Fruit fly (Drosophila melanogaster) whole organism, wandering third instar larva: Measurements from ENCODE around the gene Alh.

Experiments
- Hnf4 ChIP-seq: fragments of 200-800 bp; sonication (Bioruptor generic); optimal IDR thresholded peaks from 2 replicates; lab custom pipeline; 2016; ENCODE audit warnings: missing biosample characterization, mild to moderate bottlenecking, missing genetic modification characterization
- Mio ChIP-seq: sonication (Bioruptor generic); optimal IDR thresholded peaks from 2 replicates; lab custom pipeline; 2016; ENCODE audit warnings: missing biosample characterization, missing genetic modification characterization
- OdsH ChIP-seq: fragments of 200-800 bp; sonication (Bioruptor generic); optimal IDR thresholded peaks from 2 replicates; lab custom pipeline; 2016; ENCODE audit warnings: missing biosample characterization, mild to moderate bottlenecking, missing genetic modification characterization
- Rel ChIP-seq, 2 experiments: fragments of 200-800 bp; sonication (Bioruptor generic) in 1 of 2; optimal IDR thresholded peaks; 2 replicates in 1 of 2; 3 replicates in 1 of 2; lab custom pipeline; 2016 to 2019; ENCODE audit warnings: mild to moderate bottlenecking in 2 of 2, missing biosample characterization in 2 of 2, missing genetic modification characterization in 2 of 2, moderate library complexity in 1 of 2
- brk ChIP-seq: fragments of 200-800 bp; sonication (Bioruptor generic); optimal IDR thresholded peaks from 2 replicates; lab custom pipeline; 2016; ENCODE audit warnings: missing biosample characterization, mild to moderate bottlenecking, missing genetic modification characterization
- ey ChIP-seq: fragments of 200-800 bp; sonication (Bioruptor generic); optimal IDR thresholded peaks from 2 replicates; lab custom pipeline; 2016; ENCODE audit warnings: missing biosample characterization, missing genetic modification characterization
- fru ChIP-seq: fragments of 200-800 bp; sonication (Bioruptor generic); optimal IDR thresholded peaks from 3 replicates; lab custom pipeline; 2016; ENCODE audit warnings: missing biosample characterization, mild to moderate bottlenecking, missing genetic modification characterization
- pan ChIP-seq: fragments of >200 bp; optimal IDR thresholded peaks from 2 replicates; lab custom pipeline; 2017
- psq ChIP-seq: fragments of 200-800 bp; sonication (Bioruptor generic); optimal IDR thresholded peaks from 3 replicates; lab custom pipeline; 2017; ENCODE audit warnings: missing biosample characterization, mild to moderate bottlenecking, missing genetic modification characterization, moderate library complexity
- usp ChIP-seq: fragments of >200 bp; optimal IDR thresholded peaks from 2 replicates; lab custom pipeline; 2017; ENCODE audit warnings: missing biosample characterization, missing genetic modification characterization
- woc ChIP-seq: sonication (Bioruptor generic); optimal IDR thresholded peaks from 2 replicates; lab custom pipeline; 2016; ENCODE audit warnings: missing biosample characterization, mild to moderate bottlenecking, missing genetic modification characterization

DNA sequence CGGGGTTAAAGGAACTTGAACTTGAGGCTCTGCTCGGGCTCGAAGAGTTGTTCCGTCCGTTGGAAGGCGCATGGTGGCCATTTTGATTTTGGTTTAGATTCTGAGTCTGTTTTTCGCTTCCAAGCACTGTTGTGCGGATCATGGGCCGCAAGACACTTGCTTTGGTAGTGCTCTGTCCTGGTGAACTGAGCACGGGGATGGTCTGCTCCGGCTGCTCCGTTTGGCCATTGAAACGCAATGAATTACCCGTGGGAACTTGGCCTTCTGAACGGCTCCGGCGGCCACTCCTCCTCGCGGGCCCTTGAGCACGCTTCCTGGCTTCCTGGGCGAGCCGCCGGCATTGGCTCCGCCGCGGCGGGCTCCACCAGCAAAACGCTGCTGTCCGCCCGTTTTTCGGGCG lies 44.3 kb downstream of the Alh start:
- TF ChIP-seq Mio (GFP tag; lab: Kevin White, UChicago), result no peak
- no peak for TF ChIP-seq woc (GFP tag; lab: Kevin White, UChicago)
- TF ChIP-seq psq (GFP tag; lab: Kevin White, UChicago), result no peak
- TF ChIP-seq Hnf4, result no peak
- TF ChIP-seq ey, result no peak
- no peak for TF ChIP-seq usp (GFP tag; lab: Kevin White, UChicago)
- TF ChIP-seq pan (lab: Kevin White, UChicago), result no peak
- no peak for TF ChIP-seq fru (GFP tag; lab: Kevin White, UChicago)
- no peak for TF ChIP-seq OdsH
- TF ChIP-seq Rel (GFP tag; optimal IDR thresholded peaks at IDR 0.05; lab: Kevin White, UChicago), result no peak
- no peak for TF ChIP-seq Rel (tag; optimal IDR thresholded peaks at IDR 0.05; lab: Kevin White, UChicago)
- no peak for TF ChIP-seq brk
